Worm (Caenorhabditis elegans): ENCODE data around the gene R02E4.1.

ce11 chrX:4111416-4111815 lies 7.1 kb upstream of the R02E4.1 start, which contains the start of gene F09F9.2:
- TF ChIP-seq ceh-16 (tag; optimal IDR thresholded peaks at IDR 0.05) (no peak), fos-1 (tag; optimal IDR thresholded peaks at IDR 0.05) (no peak), nhr-12 (tag; optimal IDR thresholded peaks at IDR 0.05) (no peak), nhr-28 (tag; optimal IDR thresholded peaks at IDR 0.05) (no peak), unc-62 (GFP tag; optimal IDR thresholded peaks at IDR 0.05) (no peak), skn-1 (tag; optimal IDR thresholded peaks at IDR 0.05) (no peak), ztf-4 (tag; optimal IDR thresholded peaks at IDR 0.05) (no peak), mdl-1 (tag; optimal IDR thresholded peaks at IDR 0.05) (no peak), nhr-11 (tag; optimal IDR thresholded peaks at IDR 0.05) (no peak), nhr-76 (tag; optimal IDR thresholded peaks at IDR 0.05) (no peak), egl-5 (tag; optimal IDR thresholded peaks at IDR 0.05) (no peak)
